Fruit fly (Drosophila melanogaster) whole organism, wandering third instar larva: Measurements from ENCODE around the gene unc-13.

Experiments
- GATAd ChIP-seq: sonication (Bioruptor generic); optimal IDR thresholded peaks from 2 replicates; lab custom pipeline; 2016; ENCODE audit warnings: missing biosample characterization, missing genetic modification characterization
- Hr83 ChIP-seq: fragments of 200-300 bp; sonication (Bioruptor generic); optimal IDR thresholded peaks from 2 replicates; lab custom pipeline; 2016; ENCODE audit warnings: missing biosample characterization, mild to moderate bottlenecking, missing genetic modification characterization, moderate library complexity; ENCODE audit not compliant: poor library complexity, severe bottlenecking
- OdsH ChIP-seq: fragments of 200-800 bp; sonication (Bioruptor generic); optimal IDR thresholded peaks from 2 replicates; lab custom pipeline; 2016; ENCODE audit warnings: missing biosample characterization, mild to moderate bottlenecking, missing genetic modification characterization
- Rel ChIP-seq, 2 experiments: fragments of 200-800 bp; sonication (Bioruptor generic) in 1 of 2; optimal IDR thresholded peaks; 2 replicates in 1 of 2; 3 replicates in 1 of 2; lab custom pipeline; 2016 to 2019; ENCODE audit warnings: mild to moderate bottlenecking in 2 of 2, missing biosample characterization in 2 of 2, missing genetic modification characterization in 2 of 2, moderate library complexity in 1 of 2
- br ChIP-seq: fragments of 200-800 bp; sonication (Bioruptor generic); optimal IDR thresholded peaks from 2 replicates; lab custom pipeline; 2016; ENCODE audit warnings: missing biosample characterization, missing genetic modification characterization
- ey ChIP-seq: fragments of 200-800 bp; sonication (Bioruptor generic); optimal IDR thresholded peaks from 2 replicates; lab custom pipeline; 2016; ENCODE audit warnings: missing biosample characterization, missing genetic modification characterization
- jim ChIP-seq: fragments of 175-275, 200-325 bp; sonication (Bioruptor generic); optimal IDR thresholded peaks from 2 replicates; lab custom pipeline; 2016; ENCODE audit warnings: missing biosample characterization, mild to moderate bottlenecking, missing genetic modification characterization
- pan ChIP-seq: fragments of >200 bp; optimal IDR thresholded peaks from 2 replicates; lab custom pipeline; 2017

DNA sequence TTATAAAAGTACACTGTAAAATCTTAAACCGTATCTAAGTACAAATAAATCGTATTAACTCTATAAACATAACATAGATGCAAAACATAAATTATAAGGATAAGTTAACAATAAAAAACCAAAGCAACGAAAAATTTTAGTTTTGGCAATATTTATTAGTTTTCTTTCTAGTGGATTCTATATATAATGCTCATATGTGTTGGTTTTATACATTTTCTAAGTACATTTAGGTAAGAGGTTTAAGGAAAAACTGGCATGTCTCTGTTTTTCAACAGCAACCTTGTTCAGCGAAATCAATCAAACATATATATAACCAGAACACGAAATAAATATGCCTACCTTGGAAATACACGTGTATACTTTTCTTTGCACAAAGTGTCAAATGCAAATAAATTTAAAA is 37.2 kb upstream of the unc-13 start:
- TF ChIP-seq Hr83 (GFP tag; lab: Kevin White, UChicago) (no peak), jim (GFP tag; lab: Kevin White, UChicago) (no peak), br (GFP tag; lab: Kevin White, UChicago) (no peak), ey (GFP tag; lab: Kevin White, UChicago) (no peak), GATAd (GFP tag; lab: Kevin White, UChicago) (no peak), OdsH (GFP tag; lab: Kevin White, UChicago) (no peak), pan (no peak), Rel (GFP tag; optimal IDR thresholded peaks at IDR 0.05; lab: Kevin White, UChicago) (no peak), Rel (tag; optimal IDR thresholded peaks at IDR 0.05; lab: Kevin White, UChicago) (no peak)
